Worm (Caenorhabditis elegans) whole organism, L2 larva: ENCODE data around the gene cdh-1.

Experiments used
- C34F6.9 ChIP-seq: fragments of 150-350 bp; optimal IDR thresholded peaks from 2 replicates; lab custom pipeline; 2014; ENCODE audit warnings: missing biosample characterization, missing genetic modification characterization
- F13H6.1 ChIP-seq: sonication (generic microtip); optimal IDR thresholded peaks from 2 replicates; lab custom pipeline; 2016; ENCODE audit warnings: missing genetic modification characterization, missing compliant biosample characterization
- R02D3.7 ChIP-seq: fragments of 150-350 bp; optimal IDR thresholded peaks from 2 replicates; lab custom pipeline; 2014; ENCODE audit warnings: missing biosample characterization, missing genetic modification characterization
- Y55F3AM.14 ChIP-seq: fragments of 200-800 bp; sonication (Bioruptor generic); optimal IDR thresholded peaks from 2 replicates; lab custom pipeline; 2018; ENCODE audit warnings: mild to moderate bottlenecking, missing genetic modification characterization, missing compliant biosample characterization
- ZK546.5 ChIP-seq: sonication (generic microtip); optimal IDR thresholded peaks from 2 replicates; lab custom pipeline; 2017; ENCODE audit warnings: missing biosample characterization, missing genetic modification characterization
- aly-2 ChIP-seq: fragments of 150-350 bp; optimal IDR thresholded peaks from 2 replicates; lab custom pipeline; 2014; ENCODE audit warnings: missing biosample characterization, missing genetic modification characterization
- ama-1 ChIP-seq: fragments of 150-350 bp; optimal IDR thresholded peaks from 2 replicates; lab custom pipeline; 2018; ENCODE audit warnings: inconsistent platforms
- blmp-1 ChIP-seq: sonication (generic microtip); optimal IDR thresholded peaks from 2 replicates; lab custom pipeline; 2017; ENCODE audit warnings: missing genetic modification characterization, mild to moderate bottlenecking, missing compliant biosample characterization, antibody characterized with exemption, moderate library complexity; ENCODE audit not compliant: insufficient read depth
- ceh-82 ChIP-seq: fragments of 150-350 bp; optimal IDR thresholded peaks from 2 replicates; lab custom pipeline; 2014; ENCODE audit warnings: missing biosample characterization, missing genetic modification characterization
- crh-2 ChIP-seq: sonication (generic microtip); optimal IDR thresholded peaks from 2 replicates; lab custom pipeline; 2017; ENCODE audit warnings: missing biosample characterization, missing genetic modification characterization
- dmd-4 ChIP-seq: sonication (generic microtip); optimal IDR thresholded peaks from 2 replicates; lab custom pipeline; 2017; ENCODE audit warnings: missing biosample characterization, missing genetic modification characterization
- elt-3 ChIP-seq: sonication (generic microtip); optimal IDR thresholded peaks from 2 replicates; lab custom pipeline; 2017; ENCODE audit warnings: missing biosample characterization, missing genetic modification characterization
- fos-1 ChIP-seq: fragments of 150-350 bp; optimal IDR thresholded peaks from 2 replicates; lab custom pipeline; 2014; ENCODE audit warnings: missing biosample characterization, missing genetic modification characterization
- gmeb-1 ChIP-seq: fragments of 150-350 bp; optimal IDR thresholded peaks from 2 replicates; lab custom pipeline; 2014; ENCODE audit warnings: missing biosample characterization, missing genetic modification characterization
- lin-11 ChIP-seq: fragments of 150-350 bp; sonication (generic microtip); optimal IDR thresholded peaks from 2 replicates; lab custom pipeline; 2014; ENCODE audit warnings: missing biosample characterization, missing genetic modification characterization, inconsistent platforms, mixed read lengths
- lin-13 ChIP-seq: fragments of 150-350 bp; optimal IDR thresholded peaks from 2 replicates; lab custom pipeline; 2014; ENCODE audit warnings: missing biosample characterization, missing genetic modification reagents, missing genetic modification characterization
- lsy-2 ChIP-seq, 2 experiments: fragments of 150-350 bp in 1 of 2; sonication (generic microtip) in 1 of 2; optimal IDR thresholded peaks; 2 replicates each; lab custom pipeline; 2014 to 2017; ENCODE audit warnings: missing biosample characterization in 2 of 2, missing genetic modification characterization in 2 of 2
- mab-5 ChIP-seq: fragments of 150-350 bp; optimal IDR thresholded peaks from 2 replicates; lab custom pipeline; 2014; ENCODE audit warnings: missing biosample characterization, missing genetic modification characterization
- mbf-1 ChIP-seq: sonication (generic microtip); optimal IDR thresholded peaks from 2 replicates; lab custom pipeline; 2017; ENCODE audit warnings: missing biosample characterization, missing genetic modification characterization
- mdl-1 ChIP-seq, 2 experiments: fragments of 150-350 bp in 1 of 2; sonication (generic microtip) in 1 of 2; optimal IDR thresholded peaks; 2 replicates each; lab custom pipeline; 2017; ENCODE audit warnings: missing biosample characterization in 2 of 2, missing genetic modification characterization in 2 of 2
- nhr-11 ChIP-seq: fragments of 150-350 bp; optimal IDR thresholded peaks from 2 replicates; lab custom pipeline; 2014; ENCODE audit warnings: missing biosample characterization, missing genetic modification characterization
- nhr-12 ChIP-seq: fragments of 150-350 bp; optimal IDR thresholded peaks from 2 replicates; lab custom pipeline; 2014; ENCODE audit warnings: missing biosample characterization, missing genetic modification characterization
- nhr-129 ChIP-seq: fragments of 150-350 bp; optimal IDR thresholded peaks from 2 replicates; lab custom pipeline; 2014; ENCODE audit warnings: missing biosample characterization, missing genetic modification characterization
- nhr-21 ChIP-seq: fragments of 150-350 bp; optimal IDR thresholded peaks from 2 replicates; lab custom pipeline; 2014; ENCODE audit warnings: missing biosample characterization, missing genetic modification characterization
- nhr-23 ChIP-seq: fragments of 150-350 bp; optimal IDR thresholded peaks from 2 replicates; lab custom pipeline; 2014; ENCODE audit warnings: missing biosample characterization, missing genetic modification reagents, missing genetic modification characterization
- nhr-25 ChIP-seq: fragments of 150-350 bp; sonication (generic microtip); optimal IDR thresholded peaks from 3 replicates; lab custom pipeline; 2014; ENCODE audit warnings: missing biosample characterization, missing genetic modification characterization
- nhr-6 ChIP-seq: fragments of 150-350 bp; optimal IDR thresholded peaks from 2 replicates; lab custom pipeline; 2014; ENCODE audit warnings: missing biosample characterization, missing genetic modification characterization
- nhr-77 ChIP-seq: fragments of 150-350 bp; optimal IDR thresholded peaks from 2 replicates; lab custom pipeline; 2014; ENCODE audit warnings: missing biosample characterization, missing genetic modification characterization
- peb-1 ChIP-seq: fragments of 150-350 bp; optimal IDR thresholded peaks from 2 replicates; lab custom pipeline; 2014; ENCODE audit warnings: missing biosample characterization, missing genetic modification characterization
- sem-4 ChIP-seq: fragments of 150-350 bp; optimal IDR thresholded peaks from 2 replicates; lab custom pipeline; 2014; ENCODE audit warnings: missing biosample characterization, missing genetic modification reagents, missing genetic modification characterization
- sma-3 ChIP-seq: sonication (generic microtip); optimal IDR thresholded peaks from 2 replicates; lab custom pipeline; 2016; ENCODE audit warnings: missing genetic modification reagents, missing genetic modification characterization, missing compliant biosample characterization
- sma-9 ChIP-seq, 2 experiments: fragments of 150-350 bp in 1 of 2; sonication (generic microtip) in 1 of 2; optimal IDR thresholded peaks; 2 replicates each; lab custom pipeline; 2014 to 2016; ENCODE audit warnings: missing genetic modification characterization in 2 of 2, mild to moderate bottlenecking in 1 of 2, missing biosample characterization in 1 of 2, missing compliant biosample characterization in 1 of 2, missing genetic modification reagents in 1 of 2, moderate library complexity in 1 of 2
- snpc-4 ChIP-seq: fragments of 150-350 bp; optimal IDR thresholded peaks from 2 replicates; lab custom pipeline; 2014; ENCODE audit warnings: missing biosample characterization, missing genetic modification characterization
- unc-55 ChIP-seq: fragments of 150-350 bp; sonication (generic microtip); optimal IDR thresholded peaks from 3 replicates; lab custom pipeline; 2014; ENCODE audit warnings: missing biosample characterization, missing genetic modification reagents, missing genetic modification characterization
- unc-62 ChIP-seq: fragments of 150-350 bp; optimal IDR thresholded peaks from 2 replicates; lab custom pipeline; 2014; ENCODE audit warnings: missing biosample characterization, missing genetic modification reagents, missing genetic modification characterization
- zag-1 ChIP-seq: fragments of 150-350 bp; optimal IDR thresholded peaks from 2 replicates; lab custom pipeline; 2014; ENCODE audit warnings: missing biosample characterization, missing genetic modification characterization
- ztf-4 ChIP-seq: fragments of 150-350 bp; optimal IDR thresholded peaks from 2 replicates; lab custom pipeline; 2014; ENCODE audit warnings: missing biosample characterization, missing genetic modification characterization

Gene cdh-1

ce11 chrIII:2952437-2952836, 41.7 kb downstream of the cdh-1 start:
- TF ChIP-seq nhr-25 (tag; lab: Kevin White, UChicago): no peak
- TF ChIP-seq snpc-4 (tag; lab: Kevin White, UChicago): no peak
- TF ChIP-seq mab-5: no peak
- TF ChIP-seq, all 48 proteins: peak for 0

DNA sequence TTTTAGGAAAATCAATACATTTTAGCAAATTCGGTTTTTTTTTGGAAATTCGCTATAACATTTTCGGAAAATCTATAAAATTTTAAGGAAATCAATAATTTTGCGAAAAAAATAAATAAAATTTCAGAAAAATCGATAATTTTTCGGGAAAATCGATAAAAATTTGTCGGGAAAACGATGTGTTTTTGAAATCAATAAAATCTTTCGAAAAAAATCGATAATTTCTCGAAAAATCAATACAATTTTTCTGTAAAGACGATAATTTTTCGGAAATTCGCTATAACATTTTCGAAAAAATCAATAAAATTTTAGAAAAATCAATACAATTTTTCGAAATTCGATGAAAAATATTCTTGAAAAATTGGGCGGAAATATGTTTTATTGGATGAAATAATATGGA, 51.1 kb downstream of the cdh-1 start:
- TF ChIP-seq F13H6.1 (tag; lab: Kevin White, UChicago) (no peak), Y55F3AM.14 (GFP tag; lab: Kevin White, UChicago) (no peak), unc-62 (no peak), R02D3.7 (tag; lab: Kevin White, UChicago) (no peak), nhr-6 (tag; lab: Kevin White, UChicago) (no peak)
- TF ChIP-seq, all 48 proteins: peak for 0

- no peak for TF ChIP-seq ZK546.5 (tag; lab: Kevin White, UChicago)
- no peak for TF ChIP-seq peb-1 (tag; lab: Kevin White, UChicago)
- TF ChIP-seq aly-2 (tag; lab: Kevin White, UChicago): no peak
- no peak for TF ChIP-seq nhr-23 (tag; lab: Kevin White, UChicago)
- TF ChIP-seq Y55F3AM.14 (GFP tag; lab: Kevin White, UChicago): no peak
- no peak for TF ChIP-seq nhr-77 (tag; lab: Kevin White, UChicago)
- TF ChIP-seq nhr-12: no peak
- no peak for TF ChIP-seq sma-9 (GFP tag; optimal IDR thresholded peaks at IDR 0.05; lab: Kevin White, UChicago)
- no peak for TF ChIP-seq sma-9 (tag; optimal IDR thresholded peaks at IDR 0.05; lab: Kevin White, UChicago)
- no peak for TF ChIP-seq dmd-4
- no peak for TF ChIP-seq nhr-6 (tag; lab: Kevin White, UChicago)
- TF ChIP-seq mbf-1 (tag; lab: Kevin White, UChicago): no peak
- no peak for TF ChIP-seq crh-2 (tag; lab: Kevin White, UChicago)
- TF ChIP-seq lin-13 (GFP tag; lab: Kevin White, UChicago): no peak
- no peak for TF ChIP-seq nhr-11 (tag; lab: Kevin White, UChicago)
- TF ChIP-seq elt-3 (tag; lab: Kevin White, UChicago): no peak
- TF ChIP-seq sem-4: no peak
Measured at ce11 chrIII:2965534-2965933, 54.8 kb downstream of the cdh-1 start, which contains the start of gene H05C05.2. Gene H05C05.2, minus strand, starts transcription at chrIII:2965634.

ce11 chrIII:2966462-2966861, 55.8 kb downstream of the cdh-1 start:
- TF ChIP-seq F13H6.1 (tag; lab: Kevin White, UChicago): peak; percentile 96
- peak; percentile 83 for TF ChIP-seq nhr-129 (tag; lab: Kevin White, UChicago)
- peak; percentile 89 for TF ChIP-seq C34F6.9 (tag; lab: Kevin White, UChicago)
- TF ChIP-seq aly-2 (tag; lab: Kevin White, UChicago): no peak
- TF ChIP-seq lsy-2 (tag; optimal IDR thresholded peaks at IDR 0.05; lab: Kevin White, UChicago): peak; percentile 70 to 90
- TF ChIP-seq mdl-1 (tag; optimal IDR thresholded peaks at IDR 0.05; lab: Kevin White, UChicago): peak in 1 of 2 experiments; percentile 64
- TF ChIP-seq nhr-12: no peak
- TF ChIP-seq R02D3.7 (tag; lab: Kevin White, UChicago): no peak
- TF ChIP-seq nhr-23 (tag; lab: Kevin White, UChicago): no peak
- peak; percentile 46 for TF ChIP-seq snpc-4 (tag; lab: Kevin White, UChicago)
- TF ChIP-seq crh-2 (tag; lab: Kevin White, UChicago): peak; percentile 75
- no peak for TF ChIP-seq ama-1 (lab: Kevin White, UChicago)
- peak; percentile 39 for TF ChIP-seq blmp-1 (tag; lab: Kevin White, UChicago)
- TF ChIP-seq lin-11 (tag; lab: Kevin White, UChicago): peak; percentile 60
- TF ChIP-seq fos-1 (tag; lab: Kevin White, UChicago): peak; percentile 47
- peak; percentile 18 for TF ChIP-seq sem-4
- TF ChIP-seq zag-1 (tag; lab: Kevin White, UChicago): peak; percentile 70
- peak; percentile 91 for TF ChIP-seq unc-55
- peak; percentile 57 for TF ChIP-seq nhr-21
- peak; percentile 91 for TF ChIP-seq lin-13 (GFP tag; lab: Kevin White, UChicago)
- TF ChIP-seq gmeb-1 (tag; lab: Kevin White, UChicago): peak; percentile 89
- TF ChIP-seq ztf-4 (tag; lab: Kevin White, UChicago): peak; percentile 44
- TF ChIP-seq mab-5: peak; percentile 48
- no peak for TF ChIP-seq ceh-82
- peak; percentile 84 for TF ChIP-seq sma-9 (GFP tag; optimal IDR thresholded peaks at IDR 0.05; lab: Kevin White, UChicago)
- TF ChIP-seq sma-9 (tag; optimal IDR thresholded peaks at IDR 0.05; lab: Kevin White, UChicago): no peak
- peak; percentile 56 for TF ChIP-seq nhr-25 (tag; lab: Kevin White, UChicago)
- peak; percentile 80 for TF ChIP-seq sma-3
